Worm (Caenorhabditis elegans) whole organism, L4/young adult: Measurements from ENCODE around the gene lido-8.

Source experiments
- W03F9.2 ChIP-seq: fragments of 150-350 bp; optimal IDR thresholded peaks from 2 replicates; lab custom pipeline; 2014; ENCODE audit warnings: missing biosample characterization, missing genetic modification characterization
- dao-5 ChIP-seq: sonication (generic microtip); optimal IDR thresholded peaks from 2 replicates; lab custom pipeline; 2016; ENCODE audit warnings: missing genotype, missing genetic modification characterization, moderate library complexity, missing compliant biosample characterization
- him-1 ChIP-seq: sonication (generic microtip); optimal IDR thresholded peaks from 2 replicates; lab custom pipeline; 2016; ENCODE audit warnings: missing genotype, missing genetic modification reagents, missing genetic modification characterization, missing compliant biosample characterization

DNA sequence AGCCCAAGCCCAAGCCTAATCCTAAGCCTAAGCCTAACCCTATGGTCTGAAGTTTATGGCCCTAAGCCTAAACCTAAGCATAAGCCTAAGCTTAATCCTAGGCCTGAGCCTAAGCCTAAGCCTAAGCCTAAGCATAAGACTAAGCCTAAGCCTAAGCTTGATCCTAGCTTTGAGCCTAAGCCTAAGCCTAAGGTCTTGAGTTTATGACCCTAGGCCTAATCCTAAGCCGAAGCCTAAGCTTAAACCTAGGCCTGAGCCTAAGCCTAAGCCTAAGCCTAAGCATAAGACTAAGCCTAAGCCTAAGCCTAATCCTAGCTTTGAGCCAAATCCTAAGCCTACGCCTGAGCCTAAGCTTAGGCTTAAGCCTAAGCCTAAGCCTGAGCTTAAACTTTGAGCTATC is 17.8 kb upstream of the lido-8 start:
- TF ChIP-seq him-1 (tag; lab: Kevin White, UChicago) (no peak), dao-5 (tag; lab: Kevin White, UChicago) (no peak), W03F9.2 (tag; lab: Kevin White, UChicago) (no peak)
